Worm (Caenorhabditis elegans): ENCODE data around the gene rle-1.

The rle-1 gene

ce11 chrIII:10989491-10990032, 53.5 kb downstream of the rle-1 start (continued):
- TF ChIP-seq dox-1 (GFP tag; IDR thresholded peaks at IDR 0.05), result peak; percentile 97
- TF ChIP-seq repo-1 (tag; optimal IDR thresholded peaks at IDR 0.05), result peak; percentile 97
- peak; percentile 90 for TF ChIP-seq tbp1 (GFP tag; optimal IDR thresholded peaks at IDR 0.05)
- TF ChIP-seq ccch-3 (GFP tag; optimal IDR thresholded peaks at IDR 0.05), result peak; percentile 82
- peak; percentile 86 for TF ChIP-seq ceh-58 (GFP tag; IDR thresholded peaks at IDR 0.05)
- peak; percentile 85 for TF ChIP-seq B0261.1 (tag; optimal IDR thresholded peaks at IDR 0.05)
- TF ChIP-seq bed-1 (GFP tag; IDR thresholded peaks at IDR 0.05), result no peak
- TF ChIP-seq lag-1 (GFP tag; IDR thresholded peaks at IDR 0.05), result peak; percentile 88
- TF ChIP-seq K12H6.12 (tag; optimal IDR thresholded peaks at IDR 0.05), result peak; percentile 96
- peak; percentile 98 for TF ChIP-seq lin-40 (tag; optimal IDR thresholded peaks at IDR 0.05)
- TF ChIP-seq bed-2 (GFP tag; IDR thresholded peaks at IDR 0.05), result peak; percentile 72
- peak; percentile 84 for TF ChIP-seq F22D6.2 (tag; optimal IDR thresholded peaks at IDR 0.05)
- TF ChIP-seq B0019.2 (GFP tag; conservative IDR thresholded peaks at IDR 0.05), result peak; percentile 65; the same call in 1 of the 2 replicates
- TF ChIP-seq B0035.1 (tag; optimal IDR thresholded peaks at IDR 0.05), result peak; percentile 90
- peak; percentile 96 for TF ChIP-seq ZK185.1 (tag; optimal IDR thresholded peaks at IDR 0.05; ENCODE audit: poor library complexity, severe bottlenecking)
- peak; percentile 95 for TF ChIP-seq ekl-4 (GFP tag; IDR thresholded peaks at IDR 0.05)
- peak; percentile 92 for TF ChIP-seq Y53G8AR.9 (GFP tag; conservative IDR thresholded peaks at IDR 0.05)
- peak; percentile 97 for TF ChIP-seq snpc-3.4 (tag; optimal IDR thresholded peaks at IDR 0.05)
- peak; percentile 96 for TF ChIP-seq ceh-79 (tag; optimal IDR thresholded peaks at IDR 0.05)
- peak; percentile 93 for TF ChIP-seq let-526 (GFP tag; IDR thresholded peaks at IDR 0.05)
- TF ChIP-seq madf-8 (GFP tag; conservative IDR thresholded peaks at IDR 0.05), result peak; percentile 60
- TF ChIP-seq nhr-120 (GFP tag; IDR thresholded peaks at IDR 0.05), result peak; percentile 90
- peak; percentile 90 for TF ChIP-seq lin-54 (GFP tag; optimal IDR thresholded peaks at IDR 0.05)
- TF ChIP-seq D2030.7 (GFP tag; IDR thresholded peaks at IDR 0.05), result peak; percentile 89
- peak; percentile 88 for TF ChIP-seq akir-1 (GFP tag; optimal IDR thresholded peaks at IDR 0.05)
- TF ChIP-seq gei-17 (GFP tag; optimal IDR thresholded peaks at IDR 0.05), result peak; percentile 91
- TF ChIP-seq ama-1 (optimal IDR thresholded peaks at IDR 0.05), result no peak
- TF ChIP-seq ama-1 (GFP tag; optimal IDR thresholded peaks at IDR 0.05), result peak; percentile 85 to 94
- peak; percentile 84 for TF ChIP-seq Y95B8A.8 (GFP tag; IDR thresholded peaks at IDR 0.05)
- TF ChIP-seq aptf-2 (GFP tag; conservative IDR thresholded peaks at IDR 0.05), result peak; percentile 71
- TF ChIP-seq lsl-1 (GFP tag; optimal IDR thresholded peaks at IDR 0.05), result peak; percentile 70
- TF ChIP-seq him-1 (tag; optimal IDR thresholded peaks at IDR 0.05), result peak; percentile 95
- peak; percentile 88 for TF ChIP-seq madf-3 (GFP tag; IDR thresholded peaks at IDR 0.05)
- peak; percentile 94 for TF ChIP-seq athp-1 (tag; optimal IDR thresholded peaks at IDR 0.05)
- peak; percentile 91; the same call in 1 of the 2 replicates for TF ChIP-seq ztf-28 (GFP tag; IDR thresholded peaks at IDR 0.05)
- TF ChIP-seq ceh-100 (GFP tag; IDR thresholded peaks at IDR 0.05), result peak; percentile 89
- peak; percentile 96 for TF ChIP-seq hmg-1.2 (GFP tag; IDR thresholded peaks at IDR 0.05)
- peak; percentile 98 for TF ChIP-seq Y56A3A.18 (GFP tag; IDR thresholded peaks at IDR 0.05)
- peak; percentile 90 for TF ChIP-seq ets-4 (GFP tag; optimal IDR thresholded peaks at IDR 0.05)
- TF ChIP-seq zfh-2 (GFP tag; conservative IDR thresholded peaks at IDR 0.05), result peak; percentile 94
- TF ChIP-seq Y67H2A.10 (GFP tag; conservative IDR thresholded peaks at IDR 0.05), result peak; percentile 62; the same call in 1 of the 2 replicates
- peak; percentile 44 for TF ChIP-seq dpl-1 (GFP tag; optimal IDR thresholded peaks at IDR 0.05)
- peak; percentile 97 for TF ChIP-seq die-1 (tag; optimal IDR thresholded peaks at IDR 0.05)
- TF ChIP-seq F37B4.10 (GFP tag; IDR thresholded peaks at IDR 0.05), result peak; percentile 89; the same call in 1 of the 2 replicates
- TF ChIP-seq zim-3 (tag; optimal IDR thresholded peaks at IDR 0.05), result peak; percentile 98
- TF ChIP-seq lin-35 (GFP tag; optimal IDR thresholded peaks at IDR 0.05), result peak in 2 of 3 experiments; percentile 65 to 93
- TF ChIP-seq nhr-27 (tag; optimal IDR thresholded peaks at IDR 0.05), result peak; percentile 88
- peak; percentile 94 for TF ChIP-seq aptf-3 (GFP tag; IDR thresholded peaks at IDR 0.05)

All from whole organism, young adult.